Fruit fly (Drosophila melanogaster): ENCODE data around the gene fy.

fy gene

DNA sequence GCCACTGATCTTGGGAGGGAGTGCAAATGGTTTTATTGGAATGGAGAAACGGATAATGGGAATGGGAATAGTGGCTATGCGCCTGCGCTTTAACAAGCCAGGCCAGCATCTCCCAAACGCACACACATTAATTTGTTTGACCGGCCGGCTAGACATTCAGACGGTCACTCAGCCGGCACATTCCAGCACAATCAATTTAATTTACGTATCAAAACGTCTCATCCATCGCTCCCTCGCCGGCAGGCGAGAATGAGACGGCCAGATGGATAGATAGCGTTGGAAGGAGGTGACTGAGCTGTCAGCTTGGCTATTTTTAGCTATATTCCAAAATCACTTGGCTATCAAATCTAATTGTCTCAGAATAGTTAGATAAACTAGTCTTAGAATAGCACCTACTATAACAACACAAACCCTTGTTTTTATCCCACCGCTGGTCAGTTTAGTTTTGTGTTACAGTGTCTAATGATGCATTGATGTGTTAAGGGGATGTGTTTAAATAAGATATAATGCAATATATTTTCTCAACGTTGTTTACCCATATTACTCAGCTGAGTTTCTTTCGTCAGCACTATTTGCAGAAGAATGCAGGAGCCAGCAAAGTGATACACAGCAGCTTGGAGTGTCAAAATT is 20.5 kb upstream of the fy start (continued):
- TF ChIP-seq Med (GFP tag), result peak; percentile 44
- TF ChIP-seq D19A (tag; optimal IDR thresholded peaks at IDR 0.05), result peak; percentile 40
- TF ChIP-seq CG18764 (GFP tag; optimal IDR thresholded peaks at IDR 0.05), result no peak
- peak; percentile 24 for TF ChIP-seq nerfin-1 (tag; optimal IDR thresholded peaks at IDR 0.05)
- no peak for TF ChIP-seq Nf-YA (GFP tag; IDR thresholded peaks at IDR 0.05)
- TF ChIP-seq Hand (GFP tag; optimal IDR thresholded peaks at IDR 0.05), result no peak
- peak; percentile 15 for TF ChIP-seq CG8924 (tag; optimal IDR thresholded peaks at IDR 0.05)
- TF ChIP-seq vvl (GFP tag; IDR thresholded peaks at IDR 0.05), result 0 out of 2 replicates have a peak, but pooled peaks have one; percentile 6
- no peak for TF ChIP-seq CG34376 (GFP tag; optimal IDR thresholded peaks at IDR 0.05)
- no peak for TF ChIP-seq phol (tag; optimal IDR thresholded peaks at IDR 0.05)
- TF ChIP-seq unpg (GFP tag; optimal IDR thresholded peaks at IDR 0.05), result peak; percentile 8
- no peak for TF ChIP-seq NK7.1 (GFP tag; optimal IDR thresholded peaks at IDR 0.05)
- no peak for TF ChIP-seq CG3726 (GFP tag; IDR thresholded peaks at IDR 0.05)
- peak; percentile 9 for TF ChIP-seq Mes4 (GFP tag; optimal IDR thresholded peaks at IDR 0.05)
- no peak for TF ChIP-seq CG3281 (GFP tag; optimal IDR thresholded peaks at IDR 0.05)
- TF ChIP-seq CG6791 (GFP tag; IDR thresholded peaks at IDR 0.05; ENCODE audit: partially characterized antibody), result no peak
- TF ChIP-seq Dref (GFP tag; IDR thresholded peaks at IDR 0.05), result no peak
- TF ChIP-seq wdn (GFP tag; IDR thresholded peaks at IDR 0.05), result 0 out of 2 replicates have a peak, but pooled peaks have one; percentile 12
- TF ChIP-seq CG12769 (tag; optimal IDR thresholded peaks at IDR 0.05), result no peak
- TF ChIP-seq CG3847 (GFP tag; IDR thresholded peaks at IDR 0.05), result no peak
- no peak for TF ChIP-seq CG30431 (GFP tag; optimal IDR thresholded peaks at IDR 0.05)
- no peak for TF ChIP-seq pfk (GFP tag; optimal IDR thresholded peaks at IDR 0.05)
- no peak for TF ChIP-seq H15 (GFP tag; IDR thresholded peaks at IDR 0.05)
- TF ChIP-seq CG10366 (GFP tag; IDR thresholded peaks at IDR 0.05), result no peak
- peak; percentile 92 for TF ChIP-seq Sry-β (GFP tag; optimal IDR thresholded peaks at IDR 0.05)
- no peak for TF ChIP-seq CG6175 (GFP tag; IDR thresholded peaks at IDR 0.05)
- no peak for TF ChIP-seq tll (GFP tag; optimal IDR thresholded peaks at IDR 0.05)
- TF ChIP-seq CG33557 (GFP tag; optimal IDR thresholded peaks at IDR 0.05), result peak; percentile 29
- TF ChIP-seq CG6683 (GFP tag; optimal IDR thresholded peaks at IDR 0.05), result no peak
- TF ChIP-seq sens (GFP tag), result peak; percentile 84
- TF ChIP-seq sna (GFP tag; IDR thresholded peaks at IDR 0.05; ENCODE audit: partially characterized antibody), result no peak
- no peak for TF ChIP-seq wor (GFP tag; IDR thresholded peaks at IDR 0.05)
- TF ChIP-seq bsh (GFP tag; optimal IDR thresholded peaks at IDR 0.05), result peak in 1 of 2 experiments; percentile 50
- no peak for TF ChIP-seq Fer3 (tag; optimal IDR thresholded peaks at IDR 0.05)
- TF ChIP-seq CG3407 (GFP tag; optimal IDR thresholded peaks at IDR 0.05), result peak; percentile 24
- no peak for TF ChIP-seq Poxn (GFP tag; IDR thresholded peaks at IDR 0.05)
- TF ChIP-seq wek (GFP tag; optimal IDR thresholded peaks at IDR 0.05), result peak; percentile 28
- no peak for TF ChIP-seq ewg (GFP tag; optimal IDR thresholded peaks at IDR 0.05)
- TF ChIP-seq Fer2 (tag; optimal IDR thresholded peaks at IDR 0.05), result no peak
- TF ChIP-seq zen2 (GFP tag; IDR thresholded peaks at IDR 0.05; ENCODE audit: partially characterized antibody), result no peak
- TF ChIP-seq Blimp-1 (GFP tag; optimal IDR thresholded peaks at IDR 0.05), result peak; percentile 23
- no peak for TF ChIP-seq peb (GFP tag; IDR thresholded peaks at IDR 0.05)
- 0 out of 2 replicates have a peak, but pooled peaks have one; percentile 20 for TF ChIP-seq CG31441 (GFP tag; IDR thresholded peaks at IDR 0.05)
- no peak for TF ChIP-seq Ptx1 (GFP tag; IDR thresholded peaks at IDR 0.05)
- no peak for TF ChIP-seq sob (GFP tag; IDR thresholded peaks at IDR 0.05)
- TF ChIP-seq CG2712 (tag; optimal IDR thresholded peaks at IDR 0.05), result peak; percentile 47
- TF ChIP-seq CG15601 (tag; optimal IDR thresholded peaks at IDR 0.05), result peak; percentile 25
- TF ChIP-seq NC2α (GFP tag; optimal IDR thresholded peaks at IDR 0.05), result no peak
- peak; percentile 71 for TF ChIP-seq ATbp (GFP tag; optimal IDR thresholded peaks at IDR 0.05)
